Fruit fly (Drosophila melanogaster) whole organism, embryonic: ENCODE results near the gene CG14015.

Experiments used
- Asciz ChIP-seq: fragments of 200-800 bp; sonication (Bioruptor generic); optimal IDR thresholded peaks from 2 replicates; lab custom pipeline; 2017; ENCODE audit warnings: missing biosample characterization, mild to moderate bottlenecking, missing genetic modification characterization, missing genetic modification reagents
- CG10654 ChIP-seq: fragments of 200-800 bp; sonication (Bioruptor generic); optimal IDR thresholded peaks from 2 replicates; lab custom pipeline; 2016; ENCODE audit warnings: missing biosample characterization, missing genetic modification characterization
- CG10979 ChIP-seq: fragments of 200-800 bp; sonication (Bioruptor generic); optimal IDR thresholded peaks from 2 replicates; lab custom pipeline; 2018; ENCODE audit warnings: missing biosample characterization, mild to moderate bottlenecking, missing genetic modification characterization, moderate library complexity
- CG12299 ChIP-seq: fragments of 200-800 bp; sonication (Bioruptor generic); optimal IDR thresholded peaks from 2 replicates; lab custom pipeline; 2018; ENCODE audit warnings: missing biosample characterization, mild to moderate bottlenecking, missing genetic modification characterization
- CG13775 ChIP-seq: fragments of 200-800 bp; sonication (Bioruptor generic); optimal IDR thresholded peaks from 3 replicates; lab custom pipeline; 2017; ENCODE audit warnings: missing biosample characterization, mild to moderate bottlenecking, missing genetic modification characterization
- CG15601 ChIP-seq: fragments of 200-800 bp; sonication (Bioruptor generic); optimal IDR thresholded peaks from 3 replicates; lab custom pipeline; 2019; ENCODE audit warnings: missing biosample characterization, mild to moderate bottlenecking, missing genetic modification characterization, moderate library complexity
- CG1602 ChIP-seq: fragments of 200-800 bp; sonication (Bioruptor generic); optimal IDR thresholded peaks from 3 replicates; lab custom pipeline; 2016; ENCODE audit warnings: missing biosample characterization, missing genetic modification characterization
- CG1603 ChIP-seq: fragments of 200-800 bp; sonication (Bioruptor generic); optimal IDR thresholded peaks from 2 replicates; lab custom pipeline; 2019; ENCODE audit warnings: missing biosample characterization, mild to moderate bottlenecking, missing genetic modification characterization, moderate library complexity
- CG17361 ChIP-seq: fragments of 200-800 bp; sonication (Bioruptor generic); IDR thresholded peaks from 3 replicates; pipeline ENCODE4 v1.3.6; 2022; ENCODE audit warnings: missing biosample characterization, missing genetic modification characterization
- CG17612 ChIP-seq: fragments of 200-800 bp; sonication (Bioruptor generic); IDR thresholded peaks from 2 replicates; pipeline ENCODE4 v1.3.6; 2022; ENCODE audit warnings: missing biosample characterization, missing genetic modification characterization
- CG1832 ChIP-seq: fragments of 200-800 bp; sonication (Bioruptor generic); optimal IDR thresholded peaks from 2 replicates; lab custom pipeline; 2017; ENCODE audit warnings: missing biosample characterization, mild to moderate bottlenecking, missing genetic modification characterization, inconsistent platforms
- CG31224 ChIP-seq: fragments of 200-800 bp; sonication (Bioruptor generic); IDR thresholded peaks from 2 replicates; pipeline ENCODE4 v1.3.6; 2022; ENCODE audit warnings: missing biosample characterization, missing genetic modification characterization
- CG32532 ChIP-seq: fragments of 200-800 bp; sonication (Bioruptor generic); IDR thresholded peaks from 2 replicates; pipeline ENCODE4 v1.3.6; 2022; ENCODE audit warnings: missing biosample characterization, missing genetic modification characterization
- CG3726 ChIP-seq: fragments of 200-800 bp; sonication (Bioruptor generic); IDR thresholded peaks from 3 replicates; pipeline ENCODE4, ENCODE4 v1.3.6; 2022; ENCODE audit warnings: missing biosample characterization, missing genetic modification characterization
- CG3995 ChIP-seq: fragments of 200-800 bp; sonication (Bioruptor generic); optimal IDR thresholded peaks from 3 replicates; lab custom pipeline; 2016; ENCODE audit warnings: missing biosample characterization, missing genetic modification characterization
- CG4404 ChIP-seq: fragments of 200-800 bp; sonication (Bioruptor generic); IDR thresholded peaks from 2 replicates; pipeline ENCODE4 v1.3.6; 2022; ENCODE audit warnings: missing biosample characterization, missing genetic modification characterization
- CG6272 ChIP-seq: fragments of 200-800 bp; sonication (Bioruptor generic); IDR thresholded peaks from 2 replicates; pipeline ENCODE4 v1.3.6; 2022; ENCODE audit warnings: missing biosample characterization, missing genetic modification characterization
- CG6791 ChIP-seq: fragments of 200-800 bp; sonication (Bioruptor generic); IDR thresholded peaks from 3 replicates; pipeline ENCODE4 v1.3.6; 2022; ENCODE audit warnings: missing biosample characterization, missing genetic modification characterization; ENCODE audit not compliant: partially characterized antibody
- CG7786 ChIP-seq: fragments of 200-800 bp; sonication (Bioruptor generic); optimal IDR thresholded peaks from 2 replicates; lab custom pipeline; 2016; ENCODE audit warnings: missing biosample characterization, missing genetic modification characterization
- CG7839 ChIP-seq: fragments of 200-800 bp; sonication (Bioruptor generic); optimal IDR thresholded peaks from 3 replicates; lab custom pipeline; 2018; ENCODE audit warnings: missing biosample characterization, mild to moderate bottlenecking, missing genetic modification characterization, moderate library complexity
- CG9876 ChIP-seq: fragments of 200-800 bp; sonication (Bioruptor generic); optimal IDR thresholded peaks from 2 replicates; lab custom pipeline; 2016; ENCODE audit warnings: missing biosample characterization, missing genetic modification characterization
- CTCF ChIP-seq: fragments of 200-800 bp; sonication (Bioruptor generic); optimal IDR thresholded peaks from 2 replicates; lab custom pipeline; 2017; ENCODE audit warnings: missing biosample characterization, mild to moderate bottlenecking, missing genetic modification characterization, moderate library complexity
- Dref ChIP-seq: fragments of 200-800 bp; sonication (Bioruptor generic); IDR thresholded peaks from 2 replicates; pipeline ENCODE4 v1.3.6; 2022; ENCODE audit warnings: missing biosample characterization, missing genetic modification characterization
- Hmr ChIP-seq: fragments of 200-800 bp; sonication (Bioruptor generic); optimal IDR thresholded peaks from 3 replicates; lab custom pipeline; 2017; ENCODE audit warnings: mild to moderate bottlenecking, missing biosample characterization, missing genetic modification reagents, missing genetic modification characterization
- Optix ChIP-seq: fragments of 200-800 bp; sonication (Bioruptor generic); IDR thresholded peaks from 3 replicates; pipeline ENCODE4 v1.3.6; 2022; ENCODE audit warnings: missing biosample characterization, missing genetic modification characterization
- Poxn ChIP-seq: fragments of 200-800 bp; sonication (Bioruptor generic); IDR thresholded peaks from 2 replicates; pipeline ENCODE4 v1.3.6; 2022; ENCODE audit warnings: missing biosample characterization, missing genetic modification characterization
- Sox100B ChIP-seq: fragments of 200-800 bp; sonication (Bioruptor generic); optimal IDR thresholded peaks from 3 replicates; lab custom pipeline; 2018; ENCODE audit warnings: missing biosample characterization, mild to moderate bottlenecking, missing genetic modification characterization
- Spps ChIP-seq: fragments of 200-800 bp; sonication (Bioruptor generic); optimal IDR thresholded peaks from 2 replicates; lab custom pipeline; 2018; ENCODE audit warnings: missing biosample characterization, mild to moderate bottlenecking, missing genetic modification characterization
- Ssrp ChIP-seq: fragments of 200-800 bp; sonication (Bioruptor generic); optimal IDR thresholded peaks from 2 replicates; lab custom pipeline; 2018; ENCODE audit warnings: missing biosample characterization, mild to moderate bottlenecking, missing genetic modification characterization, moderate library complexity
- Xbp1 ChIP-seq: fragments of 200-800 bp; sonication (Bioruptor generic); optimal IDR thresholded peaks from 3 replicates; lab custom pipeline; 2016; ENCODE audit warnings: missing biosample characterization, mild to moderate bottlenecking, missing genetic modification characterization
- abd-A ChIP-seq: fragments of 200-800 bp; sonication (Bioruptor generic); optimal IDR thresholded peaks from 3 replicates; lab custom pipeline; 2019; ENCODE audit warnings: missing biosample characterization, mild to moderate bottlenecking, missing genetic modification characterization, moderate library complexity
- ac ChIP-seq: fragments of 200-800 bp; sonication (Bioruptor generic); optimal IDR thresholded peaks from 3 replicates; lab custom pipeline; 2017; ENCODE audit warnings: missing biosample characterization, mild to moderate bottlenecking, missing genetic modification characterization
- br ChIP-seq: fragments of >200 bp; optimal IDR thresholded peaks from 2 replicates; lab custom pipeline; 2017
- corto ChIP-seq: fragments of 200-800 bp; sonication (Bioruptor generic); optimal IDR thresholded peaks from 2 replicates; lab custom pipeline; 2016; ENCODE audit warnings: missing biosample characterization, mild to moderate bottlenecking, missing genetic modification characterization, moderate library complexity
- esg ChIP-seq: fragments of 200-800 bp; sonication (Bioruptor generic); conservative IDR thresholded peaks from 2 replicates; pipeline ENCODE4 v1.3.6; 2022; ENCODE audit warnings: missing biosample characterization, missing genetic modification characterization
- fru ChIP-seq: fragments of >200 bp; optimal IDR thresholded peaks from 2 replicates; lab custom pipeline; 2017
- gcm ChIP-seq: fragments of 200-800 bp; sonication (Bioruptor generic); optimal IDR thresholded peaks from 2 replicates; lab custom pipeline; 2019; ENCODE audit warnings: missing biosample characterization, mild to moderate bottlenecking, missing genetic modification characterization, moderate library complexity
- hb ChIP-seq: fragments of 200-800 bp; sonication (Bioruptor generic); IDR thresholded peaks from 3 replicates; pipeline ENCODE4 v1.3.6; 2022; ENCODE audit warnings: missing biosample characterization, missing genetic modification characterization; ENCODE audit not compliant: partially characterized antibody
- her ChIP-seq: fragments of 200-800 bp; sonication (Bioruptor generic); optimal IDR thresholded peaks from 2 replicates; lab custom pipeline; 2016; ENCODE audit warnings: missing biosample characterization, missing genetic modification characterization
- inv ChIP-seq: fragments of 200-800 bp; sonication (Bioruptor generic); IDR thresholded peaks from 2 replicates; pipeline ENCODE4 v1.3.6; 2022; ENCODE audit warnings: missing biosample characterization, missing genetic modification characterization; ENCODE audit not compliant: partially characterized antibody
- lilli ChIP-seq: fragments of 200-800 bp; sonication (Bioruptor generic); optimal IDR thresholded peaks from 3 replicates; lab custom pipeline; 2016; ENCODE audit warnings: missing biosample characterization, missing genetic modification characterization
- nau ChIP-seq: fragments of 200-800 bp; sonication (Bioruptor generic); optimal IDR thresholded peaks from 3 replicates; lab custom pipeline; 2017; ENCODE audit warnings: missing biosample characterization, mild to moderate bottlenecking, missing genetic modification characterization, missing genetic modification reagents
- pita ChIP-seq: fragments of 200-800 bp; sonication (Bioruptor generic); optimal IDR thresholded peaks from 2 replicates; lab custom pipeline; 2017; ENCODE audit warnings: missing biosample characterization, mild to moderate bottlenecking, missing genetic modification characterization
- prd ChIP-seq, 3 experiments: fragments of >200 bp in 2 of 3; fragments of 200-800 bp in 1 of 3; sonication (Bioruptor generic) in 1 of 3; optimal IDR thresholded peaks in 2 of 3; IDR thresholded peaks in 1 of 3; 2 replicates in 2 of 3; 3 replicates in 1 of 3; pipeline versions ENCODE4 v1.3.6 to Lab custom; 2017 to 2022; ENCODE audit warnings: missing biosample characterization in 1 of 3, missing genetic modification characterization in 1 of 3
- ranshi ChIP-seq: fragments of 200-800 bp; sonication (Bioruptor generic); IDR thresholded peaks from 2 replicates; pipeline ENCODE4 v1.3.6; 2022; ENCODE audit warnings: missing biosample characterization, missing genetic modification characterization
- sd ChIP-seq: fragments of 200-800 bp; sonication (Bioruptor generic); optimal IDR thresholded peaks from 3 replicates; lab custom pipeline; 2018; ENCODE audit warnings: missing biosample characterization, mild to moderate bottlenecking, missing genetic modification characterization, moderate library complexity
- sim ChIP-seq: fragments of 200-800 bp; sonication (Bioruptor generic); IDR thresholded peaks from 2 replicates; pipeline ENCODE4 v1.3.6; 2022; ENCODE audit warnings: missing biosample characterization, missing genetic modification characterization
- stc ChIP-seq: fragments of 200-800 bp; sonication (Bioruptor generic); IDR thresholded peaks from 2 replicates; pipeline ENCODE4 v1.3.6; 2022; ENCODE audit warnings: missing biosample characterization, missing genetic modification characterization
- sug ChIP-seq: fragments of 200-800 bp; optimal IDR thresholded peaks from 2 replicates; lab custom pipeline; 2019; ENCODE audit warnings: missing biosample characterization, mild to moderate bottlenecking, missing genetic modification characterization, moderate library complexity
- unpg ChIP-seq: fragments of 200-800 bp; sonication (Bioruptor generic); optimal IDR thresholded peaks from 3 replicates; lab custom pipeline; 2018; ENCODE audit warnings: missing biosample characterization, mild to moderate bottlenecking, missing genetic modification characterization, moderate library complexity

Gene CG14015

DNA sequence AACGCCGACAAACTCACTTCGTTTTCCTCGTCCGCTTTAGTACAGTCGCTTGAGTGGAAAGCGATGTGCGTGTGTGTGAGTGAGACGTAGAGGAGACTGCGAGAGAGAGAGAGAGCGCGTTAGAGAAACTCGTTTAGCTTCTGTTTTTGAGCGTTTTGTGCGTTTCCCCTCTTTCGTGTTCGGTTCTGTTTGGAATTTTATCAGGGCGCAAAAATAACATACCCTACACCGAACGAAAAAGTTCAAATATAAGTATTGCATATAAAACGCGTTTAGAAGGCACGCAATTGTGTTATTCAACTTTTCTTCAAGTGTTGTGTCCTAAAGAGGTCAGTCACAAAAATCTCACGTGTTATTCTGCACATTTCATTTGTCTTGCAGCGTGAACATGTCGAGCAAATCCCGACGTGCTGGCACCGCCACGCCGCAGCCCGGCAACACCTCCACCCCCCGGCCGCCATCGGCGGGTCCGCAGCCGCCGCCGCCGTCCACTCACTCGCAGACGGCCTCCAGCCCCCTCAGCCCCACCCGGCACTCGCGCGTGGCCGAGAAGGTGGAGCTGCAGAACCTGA lies 4.0 kb upstream of the CG14015 start (continued):
- TF ChIP-seq her (GFP tag; lab: Kevin White, UChicago) (peak; percentile 70), CG9876 (peak; percentile 39), sug (tag; lab: Kevin White, UChicago) (peak; percentile 26), CG13775 (peak; percentile 49), CG15601 (tag; lab: Kevin White, UChicago) (no peak), Hmr (peak; percentile 54), CG7786 (GFP tag; lab: Kevin White, UChicago) (peak; percentile 26), Ssrp (no peak), br (lab: Kevin White, UChicago) (no peak), CG10654 (GFP tag; lab: Kevin White, UChicago) (no peak), CG3995 (GFP tag; lab: Kevin White, UChicago) (no peak), CTCF (GFP tag; lab: Kevin White, UChicago) (no peak), prd (optimal IDR thresholded peaks at IDR 0.05; lab: Kevin White, UChicago) (no peak), prd (GFP tag; IDR thresholded peaks at IDR 0.05; lab: Robert Waterston, UW) (peak; percentile 57), ranshi (GFP tag; lab: Robert Waterston, UW) (peak; percentile 47; the same call in 1 of the 2 replicates), CG1603 (tag; lab: Kevin White, UChicago) (peak; percentile 63), inv (GFP tag; lab: Robert Waterston, UW) (no peak), Poxn (0 out of 2 replicates have a peak, but pooled peaks have one; percentile 39), CG6272 (no peak; the same call in 1 of the 2 replicates), Dref (GFP tag; lab: Robert Waterston, UW) (no peak), Sox100B (GFP tag; lab: Kevin White, UChicago) (no peak), CG31224 (no peak; the same call in 1 of the 2 replicates), CG4404 (GFP tag; lab: Robert Waterston, UW) (0 out of 2 replicates have a peak, but pooled peaks have one; percentile 23), CG17361 (GFP tag; lab: Robert Waterston, UW) (0 out of 3 replicates have a peak, but pooled peaks have one; percentile 22), ac (GFP tag; lab: Kevin White, UChicago) (no peak), abd-A (no peak), Asciz (GFP tag; lab: Kevin White, UChicago) (no peak), fru (no peak), sd (tag; lab: Kevin White, UChicago) (peak; percentile 99), corto (GFP tag; lab: Kevin White, UChicago) (no peak), CG3726 (GFP tag; lab: Robert Waterston, UW) (0 out of 3 replicates have a peak, but pooled peaks have one; percentile 29), CG32532 (peak; percentile 70), Xbp1 (peak; percentile 42), CG1602 (GFP tag; lab: Kevin White, UChicago) (peak; percentile 11), CG10979 (tag; lab: Kevin White, UChicago) (peak; percentile 16), CG12299 (tag; lab: Kevin White, UChicago) (no peak), lilli (peak; percentile 71), CG6791 (peak; percentile 38; the same call in 1 of the 3 replicates), nau (GFP tag; lab: Kevin White, UChicago) (no peak), sim (0 out of 2 replicates have a peak, but pooled peaks have one; percentile 7), CG17612 (GFP tag; lab: Robert Waterston, UW) (no peak), Spps (tag; lab: Kevin White, UChicago) (no peak), esg (GFP tag; lab: Robert Waterston, UW) (peak; percentile 7; the same call in 1 of the 2 replicates), CG7839 (tag; lab: Kevin White, UChicago) (peak; percentile 54), Optix (GFP tag; lab: Robert Waterston, UW) (no peak), unpg (GFP tag; lab: Kevin White, UChicago) (peak; percentile 59), pita (no peak), hb (GFP tag; lab: Robert Waterston, UW) (no peak), CG1832 (peak; percentile 60), stc (GFP tag; lab: Robert Waterston, UW) (peak; percentile 27; the same call in 1 of the 2 replicates), gcm (GFP tag; lab: Kevin White, UChicago) (no peak)
